ENCODE assay signal across 4 fruit fly cellular contexts in genomic region chrX:19014568-19014967, dm6.
TF ChIP-seq lines count a peak whose summit lies in the region.

No protein-coding gene starts in this region.

- no peak for TF ChIP-seq CTCF in whole organism, embryonic (GFP tag; optimal IDR thresholded peaks at IDR 0.05; lab: Kevin White, UChicago)

TF ChIP-seq in whole organism, embryonic, 481 proteins besides CTCF, POLR2A, EP300 and RAD21 (continues in another document):
- TF ChIP-seq pum (GFP tag; optimal IDR thresholded peaks at IDR 0.05; lab: Kevin White, UChicago) (no peak), repo (GFP tag; optimal IDR thresholded peaks at IDR 0.05; lab: Kevin White, UChicago) (no peak), Hr78 (GFP tag; optimal IDR thresholded peaks at IDR 0.05; lab: Kevin White, UChicago) (no peak), CG33213 (GFP tag; optimal IDR thresholded peaks at IDR 0.05; lab: Kevin White, UChicago) (no peak), chn (GFP tag; optimal IDR thresholded peaks at IDR 0.05; lab: Kevin White, UChicago) (no peak), D19A (tag; optimal IDR thresholded peaks at IDR 0.05; lab: Kevin White, UChicago) (peak; percentile 9), NfI (GFP tag; optimal IDR thresholded peaks at IDR 0.05; lab: Kevin White, UChicago) (no peak), seq (GFP tag; IDR thresholded peaks at IDR 0.05; lab: Robert Waterston, UW) (no peak), HLH4C (GFP tag; IDR thresholded peaks at IDR 0.05; lab: Robert Waterston, UW; ENCODE audit: partially characterized antibody) (no peak), CG15696 (tag; optimal IDR thresholded peaks at IDR 0.05; lab: Kevin White, UChicago) (no peak), nmo (GFP tag; optimal IDR thresholded peaks at IDR 0.05; lab: Kevin White, UChicago) (peak; percentile 25), NFAT (GFP tag; IDR thresholded peaks at IDR 0.05; lab: Robert Waterston, UW) (no peak), CG11696 (GFP tag; IDR thresholded peaks at IDR 0.05; lab: Robert Waterston, UW) (no peak), tll (GFP tag; optimal IDR thresholded peaks at IDR 0.05; lab: Kevin White, UChicago) (no peak), schlank (tag; optimal IDR thresholded peaks at IDR 0.05; lab: Kevin White, UChicago) (no peak), tio (GFP tag; optimal IDR thresholded peaks at IDR 0.05; lab: Kevin White, UChicago) (no peak), CG12104 (GFP tag; optimal IDR thresholded peaks at IDR 0.05; lab: Kevin White, UChicago) (no peak), D19B (GFP tag; optimal IDR thresholded peaks at IDR 0.05; lab: Kevin White, UChicago) (no peak), CG5245 (GFP tag; optimal IDR thresholded peaks at IDR 0.05; lab: Kevin White, UChicago) (no peak), cas (GFP tag; IDR thresholded peaks at IDR 0.05; lab: Robert Waterston, UW) (no peak), Mad (GFP tag; optimal IDR thresholded peaks at IDR 0.05; lab: Kevin White, UChicago) (no peak), CG13287 (GFP tag; IDR thresholded peaks at IDR 0.05; lab: Robert Waterston, UW; ENCODE audit: partially characterized antibody) (no peak), z (GFP tag; IDR thresholded peaks at IDR 0.05; lab: Robert Waterston, UW) (no peak), zen (tag; optimal IDR thresholded peaks at IDR 0.05; lab: Kevin White, UChicago) (no peak)

TF ChIP-seq in whole organism, prepupa, 60 proteins besides CTCF, POLR2A, EP300 and RAD21:
- TF ChIP-seq Sox14 (GFP tag; optimal IDR thresholded peaks at IDR 0.05; lab: Kevin White, UChicago) (no peak), cyc (GFP tag; optimal IDR thresholded peaks at IDR 0.05; lab: Kevin White, UChicago) (no peak), CG10669 (GFP tag; optimal IDR thresholded peaks at IDR 0.05; lab: Kevin White, UChicago) (peak; percentile 15), spab (GFP tag; optimal IDR thresholded peaks at IDR 0.05; lab: Kevin White, UChicago) (no peak), OdsH (GFP tag; optimal IDR thresholded peaks at IDR 0.05; lab: Kevin White, UChicago) (no peak), svp (GFP tag; lab: Kevin White, UChicago) (peak; percentile 71), Eip78C (GFP tag; lab: Kevin White, UChicago) (peak; percentile 46), Lpt (GFP tag; optimal IDR thresholded peaks at IDR 0.05; lab: Kevin White, UChicago) (no peak), Ets96B (tag; optimal IDR thresholded peaks at IDR 0.05; lab: Kevin White, UChicago) (peak; percentile 21), Met (GFP tag; optimal IDR thresholded peaks at IDR 0.05; lab: Kevin White, UChicago) (peak; percentile 0), CG9139 (GFP tag; optimal IDR thresholded peaks at IDR 0.05; lab: Kevin White, UChicago) (no peak), CG4318 (GFP tag; optimal IDR thresholded peaks at IDR 0.05; lab: Kevin White, UChicago) (no peak)

TF ChIP-seq in whole organism, pupa, 21 proteins besides CTCF, POLR2A, EP300 and RAD21:
- peak; percentile 23 for TF ChIP-seq CG17806 (tag; optimal IDR thresholded peaks at IDR 0.05; lab: Kevin White, UChicago)
- TF ChIP-seq Pif1B (GFP tag; optimal IDR thresholded peaks at IDR 0.05; lab: Kevin White, UChicago): no peak
- no peak for TF ChIP-seq fd96Ca (GFP tag; IDR thresholded peaks at IDR 0.05; lab: Robert Waterston, UW)
- peak; percentile 44 for TF ChIP-seq CG8159 (tag; optimal IDR thresholded peaks at IDR 0.05; lab: Kevin White, UChicago)

TF ChIP-seq in whole organism, wandering third instar larva, 38 proteins besides CTCF, POLR2A, EP300 and RAD21:
- TF ChIP-seq foxo (GFP tag; optimal IDR thresholded peaks at IDR 0.05; lab: Kevin White, UChicago): peak in 1 of 2 experiments; percentile 24
- TF ChIP-seq dl (GFP tag; optimal IDR thresholded peaks at IDR 0.05; lab: Kevin White, UChicago; ENCODE audit: insufficient read depth in 1 of 2, partially characterized antibody in 2 of 2): no peak
- no peak for TF ChIP-seq Hr78 (GFP tag; optimal IDR thresholded peaks at IDR 0.05; lab: Kevin White, UChicago)
- TF ChIP-seq CG9705 (GFP tag; optimal IDR thresholded peaks at IDR 0.05; lab: Kevin White, UChicago): no peak
- TF ChIP-seq dmrt93B (GFP tag; optimal IDR thresholded peaks at IDR 0.05; lab: Kevin White, UChicago): no peak
- no peak for TF ChIP-seq Vsx2 (GFP tag; optimal IDR thresholded peaks at IDR 0.05; lab: Kevin White, UChicago; ENCODE audit: partially characterized antibody)
- TF ChIP-seq dsf (GFP tag; optimal IDR thresholded peaks at IDR 0.05; lab: Kevin White, UChicago; ENCODE audit: borderline replicate concordance): no peak
- no peak for TF ChIP-seq Jra (GFP tag; optimal IDR thresholded peaks at IDR 0.05; lab: Kevin White, UChicago)
- no peak for TF ChIP-seq Sp1 (GFP tag; optimal IDR thresholded peaks at IDR 0.05; lab: Kevin White, UChicago)
- no peak for TF ChIP-seq Myc (optimal IDR thresholded peaks at IDR 0.05; lab: Kevin White, UChicago)
- TF ChIP-seq pan (optimal IDR thresholded peaks at IDR 0.05; lab: Kevin White, UChicago): no peak
- no peak for TF ChIP-seq lola (GFP tag; optimal IDR thresholded peaks at IDR 0.05; lab: Kevin White, UChicago)
- no peak for TF ChIP-seq Mio (GFP tag; optimal IDR thresholded peaks at IDR 0.05; lab: Kevin White, UChicago)
- TF ChIP-seq fru (GFP tag; optimal IDR thresholded peaks at IDR 0.05; lab: Kevin White, UChicago): peak; percentile 18
- TF ChIP-seq h (GFP tag; optimal IDR thresholded peaks at IDR 0.05; lab: Kevin White, UChicago): peak; percentile 2
- no peak for TF ChIP-seq CG32264 (GFP tag; optimal IDR thresholded peaks at IDR 0.05; lab: Kevin White, UChicago)
- TF ChIP-seq sv (GFP tag; optimal IDR thresholded peaks at IDR 0.05; lab: Kevin White, UChicago): no peak
- TF ChIP-seq Dfd (GFP tag; optimal IDR thresholded peaks at IDR 0.05; lab: Kevin White, UChicago): no peak
- no peak for TF ChIP-seq Abd-B (GFP tag; optimal IDR thresholded peaks at IDR 0.05; lab: Kevin White, UChicago)
- TF ChIP-seq woc (GFP tag; optimal IDR thresholded peaks at IDR 0.05; lab: Kevin White, UChicago): peak; percentile 10
- no peak for TF ChIP-seq GATAd (GFP tag; optimal IDR thresholded peaks at IDR 0.05; lab: Kevin White, UChicago)

Comparison
In these comparisons a context has a peak if more than half of its experiments do, and no peak if none do; other contexts are left out.
1. Of the 7 proteins assayed by ChIP-seq in both whole organism, embryonic and whole organism, prepupa: peak only in whole organism, embryonic: Blimp-1; only in whole organism, prepupa: none; in both: none; in neither: 6.